Worm (Caenorhabditis elegans): Measurements from ENCODE around the gene gei-6.

Gene gei-6

ce11 chrV:7239471-7239870 lies 8.8 kb upstream of the gei-6 start, which contains the start of gene C05C8.1:
Gene C05C8.1 (plus strand): TSS chrV:7239771.
- TF ChIP-seq nhr-237 (tag; optimal IDR thresholded peaks at IDR 0.05), result no peak
- TF ChIP-seq nhr-111 (GFP tag; optimal IDR thresholded peaks at IDR 0.05), result no peak
- TF ChIP-seq lin-29 (GFP tag; IDR thresholded peaks at IDR 0.05), result no peak
- TF ChIP-seq ceh-20 (GFP tag; IDR thresholded peaks at IDR 0.05), result no peak

- TF ChIP-seq fos-1 (tag; optimal IDR thresholded peaks at IDR 0.05), result no peak
- no peak for TF ChIP-seq R02D3.7 (tag; optimal IDR thresholded peaks at IDR 0.05)
- no peak for TF ChIP-seq vab-7 (GFP tag; IDR thresholded peaks at IDR 0.05)
- no peak for TF ChIP-seq nhr-10 (tag; optimal IDR thresholded peaks at IDR 0.05)
- TF ChIP-seq dmd-8 (GFP tag; IDR thresholded peaks at IDR 0.05), result no peak
- peak; percentile 84 for TF ChIP-seq nhr-6 (tag; optimal IDR thresholded peaks at IDR 0.05)
- TF ChIP-seq mxl-2 (GFP tag; conservative IDR thresholded peaks at IDR 0.05), result no peak
- TF ChIP-seq daf-19 (GFP tag; conservative IDR thresholded peaks at IDR 0.05), result no peak
- no peak for TF ChIP-seq ceh-28 (tag; optimal IDR thresholded peaks at IDR 0.05)
- TF ChIP-seq daf-8 (GFP tag; IDR thresholded peaks at IDR 0.05), result no peak
- peak; percentile 37 for TF ChIP-seq F37D6.2 (tag; optimal IDR thresholded peaks at IDR 0.05)
- TF ChIP-seq dmd-9 (GFP tag; IDR thresholded peaks at IDR 0.05), result no peak
- peak; percentile 40 for TF ChIP-seq nhr-48 (tag; optimal IDR thresholded peaks at IDR 0.05)
- TF ChIP-seq hif-1 (tag; optimal IDR thresholded peaks at IDR 0.05), result peak in 1 of 2 experiments; percentile 84
- no peak for TF ChIP-seq D1046.2 (GFP tag; IDR thresholded peaks at IDR 0.05)
- TF ChIP-seq lin-13 (GFP tag; optimal IDR thresholded peaks at IDR 0.05), result peak; percentile 65
- peak; percentile 89 for TF ChIP-seq mep-1 (tag; optimal IDR thresholded peaks at IDR 0.05)
- peak; percentile 70 for TF ChIP-seq nhr-102 (tag; optimal IDR thresholded peaks at IDR 0.05)
- no peak for TF ChIP-seq attf-4 (tag; optimal IDR thresholded peaks at IDR 0.05)
- no peak for TF ChIP-seq gei-8 (GFP tag; optimal IDR thresholded peaks at IDR 0.05)
- no peak for TF ChIP-seq egl-43 (GFP tag; IDR thresholded peaks at IDR 0.05)
- TF ChIP-seq zip-2 (tag; optimal IDR thresholded peaks at IDR 0.05), result no peak
- TF ChIP-seq Y105C5A.15 (GFP tag; IDR thresholded peaks at IDR 0.05), result no peak
- no peak for TF ChIP-seq zip-11 (GFP tag; IDR thresholded peaks at IDR 0.05)
- no peak for TF ChIP-seq ceh-44 (GFP tag; IDR thresholded peaks at IDR 0.05)
- TF ChIP-seq aha-1 (tag), result peak; percentile 89
- no peak for TF ChIP-seq madf-9 (GFP tag; conservative IDR thresholded peaks at IDR 0.05)
- TF ChIP-seq unc-130 (GFP tag; optimal IDR thresholded peaks at IDR 0.05), result peak; percentile 50
- no peak for TF ChIP-seq mdl-1 (tag; optimal IDR thresholded peaks at IDR 0.05)
- no peak for TF ChIP-seq daf-12 (tag; optimal IDR thresholded peaks at IDR 0.05)
- TF ChIP-seq dve-1 (tag; optimal IDR thresholded peaks at IDR 0.05; ENCODE audit: insufficient read depth), result peak; percentile 88
- TF ChIP-seq ZK337.2 (GFP tag; IDR thresholded peaks at IDR 0.05), result no peak
- peak; percentile 58 for TF ChIP-seq spr-1 (tag; optimal IDR thresholded peaks at IDR 0.05)
- TF ChIP-seq aly-2 (tag; optimal IDR thresholded peaks at IDR 0.05), result no peak
- no peak for TF ChIP-seq skn-1 (tag; optimal IDR thresholded peaks at IDR 0.05)
- no peak for TF ChIP-seq nhr-76 (tag; optimal IDR thresholded peaks at IDR 0.05)
- no peak for TF ChIP-seq F26F4.8 (GFP tag; conservative IDR thresholded peaks at IDR 0.05)
- no peak for TF ChIP-seq madf-5 (GFP tag; IDR thresholded peaks at IDR 0.05)
- peak in 1 of 2 experiments; percentile 89 for TF ChIP-seq daf-16 (GFP tag; optimal IDR thresholded peaks at IDR 0.05)
- peak; percentile 90 for TF ChIP-seq daf-16 (tag; optimal IDR thresholded peaks at IDR 0.05)
- TF ChIP-seq ceh-20 (GFP tag; IDR thresholded peaks at IDR 0.05), result no peak
- no peak for TF ChIP-seq jun-1 (tag; optimal IDR thresholded peaks at IDR 0.05)
- peak; percentile 81 for TF ChIP-seq rbr-2 (tag; optimal IDR thresholded peaks at IDR 0.05)
- peak; percentile 27 for TF ChIP-seq zfp-2 (tag; optimal IDR thresholded peaks at IDR 0.05)
- no peak for TF ChIP-seq ctbp-1 (GFP tag; IDR thresholded peaks at IDR 0.05)
- no peak for TF ChIP-seq php-3 (GFP tag; IDR thresholded peaks at IDR 0.05)
- TF ChIP-seq nhr-11 (tag; optimal IDR thresholded peaks at IDR 0.05), result no peak
- TF ChIP-seq ces-1 (GFP tag; optimal IDR thresholded peaks at IDR 0.05), result no peak
- peak; percentile 32 for TF ChIP-seq egl-27 (tag; optimal IDR thresholded peaks at IDR 0.05)
These were observed 6.5 kb upstream of the gei-6 start, which contains the start of gene hyls-1 for ce11 chrV:7237133-7237532. Gene hyls-1 (plus strand): TSS chrV:7237381.

Measured in whole organism, L4 larva.